ENCODE assay signal across 2 worm cellular contexts in the genomic region with DNA sequence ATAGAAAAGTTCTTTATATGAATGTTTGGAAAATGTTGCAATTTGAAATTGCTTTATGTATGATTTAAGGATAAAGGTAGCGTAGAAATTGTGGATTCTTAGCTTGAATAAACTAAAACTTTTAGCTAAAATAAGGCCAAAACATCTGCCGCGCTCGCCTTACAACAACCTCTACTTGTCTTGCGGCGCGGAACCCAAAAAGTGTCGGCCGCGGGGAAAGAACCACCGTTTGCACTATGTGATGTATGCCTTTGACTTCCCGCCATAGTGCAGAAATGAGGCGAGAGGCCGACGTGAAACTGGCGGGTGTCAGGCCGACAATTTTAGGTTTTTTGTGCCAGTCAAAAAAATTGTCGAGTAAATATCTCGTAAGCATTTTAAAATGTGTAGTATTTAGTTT.
TF ChIP-seq lines count a peak whose summit lies in the region.

No protein-coding gene starts in this region.

TF ChIP-seq in whole organism, L2 larva, 48 proteins besides CTCF, POLR2A, EP300 and RAD21:
- TF ChIP-seq snpc-4 (tag; optimal IDR thresholded peaks at IDR 0.05; lab: Kevin White, UChicago) (peak; percentile 51), alr-1 (tag; optimal IDR thresholded peaks at IDR 0.05; lab: Kevin White, UChicago) (no peak)

TF ChIP-seq in whole organism, L4 larva, 104 proteins besides CTCF, POLR2A, EP300 and RAD21:
- TF ChIP-seq unc-62 (GFP tag; optimal IDR thresholded peaks at IDR 0.05 in 1 of 2; lab: Kevin White, UChicago) = peak in 1 of 2 experiments; percentile 15
- no peak for TF ChIP-seq unc-62 (tag; optimal IDR thresholded peaks at IDR 0.05; lab: Kevin White, UChicago)
- TF ChIP-seq nhr-48 (tag; optimal IDR thresholded peaks at IDR 0.05; lab: Kevin White, UChicago) = no peak
- peak; percentile 61 for TF ChIP-seq aha-1 (tag; lab: Kevin White, UChicago)
- TF ChIP-seq Y48G9A.11 (GFP tag; IDR thresholded peaks at IDR 0.05; lab: Robert Waterston, UW) = no peak
